Fruit fly (Drosophila melanogaster) whole organism, wandering third instar larva: ENCODE results near the gene LeuRS-m.

ENCODE experiments used
- Dfd ChIP-seq: fragments of >200 bp; optimal IDR thresholded peaks from 2 replicates; lab custom pipeline; 2017; ENCODE audit warnings: missing biosample characterization, missing genetic modification characterization
- Dif ChIP-seq: fragments of 200-275, 200-300 bp; sonication (Bioruptor generic); optimal IDR thresholded peaks from 2 replicates; lab custom pipeline; 2018; ENCODE audit warnings: missing biosample characterization, missing genetic modification characterization; ENCODE audit not compliant: partially characterized antibody
- OdsH ChIP-seq: fragments of 200-800 bp; sonication (Bioruptor generic); optimal IDR thresholded peaks from 2 replicates; lab custom pipeline; 2016; ENCODE audit warnings: missing biosample characterization, mild to moderate bottlenecking, missing genetic modification characterization
- dl ChIP-seq, 2 experiments: fragments of 175-275, 200-275 bp in 1 of 2; fragments of 200-275 bp in 1 of 2; sonication (Bioruptor generic); optimal IDR thresholded peaks; lab custom pipeline; 2018; ENCODE audit warnings: mild to moderate bottlenecking in 2 of 2, missing biosample characterization in 2 of 2, missing genetic modification characterization in 2 of 2, moderate library complexity in 2 of 2; ENCODE audit not compliant: partially characterized antibody in 2 of 2, insufficient read depth in 1 of 2
- fru ChIP-seq: fragments of 200-800 bp; sonication (Bioruptor generic); optimal IDR thresholded peaks from 3 replicates; lab custom pipeline; 2016; ENCODE audit warnings: missing biosample characterization, mild to moderate bottlenecking, missing genetic modification characterization
- pan ChIP-seq: fragments of >200 bp; optimal IDR thresholded peaks from 2 replicates; lab custom pipeline; 2017
- usp ChIP-seq: fragments of >200 bp; optimal IDR thresholded peaks from 2 replicates; lab custom pipeline; 2017; ENCODE audit warnings: missing biosample characterization, missing genetic modification characterization

- TF ChIP-seq Dfd (GFP tag; lab: Kevin White, UChicago): no peak
- no peak for TF ChIP-seq fru (GFP tag; lab: Kevin White, UChicago)
- TF ChIP-seq Dif: no peak
- TF ChIP-seq OdsH (GFP tag; lab: Kevin White, UChicago): no peak
- no peak for TF ChIP-seq pan (lab: Kevin White, UChicago)
- TF ChIP-seq usp (GFP tag; lab: Kevin White, UChicago): no peak
- TF ChIP-seq dl (GFP tag; optimal IDR thresholded peaks at IDR 0.05; lab: Kevin White, UChicago; ENCODE audit: insufficient read depth in 1 of 2, partially characterized antibody in 2 of 2): no peak
Measured at dm6 chr3L:4843428-4843827, 17.8 kb downstream of the LeuRS-m start.
